Fruit fly (Drosophila melanogaster): ENCODE results near the gene CG12662.

The CG12662 gene

dm6 chrX:9013339-9013939, 29.2 kb upstream of the CG12662 start:
- no peak for TF ChIP-seq dl (GFP tag; optimal IDR thresholded peaks at IDR 0.05; ENCODE audit: insufficient read depth in 1 of 2, partially characterized antibody in 2 of 2)
- TF ChIP-seq Dfd (GFP tag; optimal IDR thresholded peaks at IDR 0.05) = peak; percentile 55

dm6 chrX:9012722-9013121, 28.5 kb upstream of the CG12662 start:
- TF ChIP-seq HLH106 (tag; optimal IDR thresholded peaks at IDR 0.05) (no peak), Vsx2 (GFP tag; optimal IDR thresholded peaks at IDR 0.05; ENCODE audit: partially characterized antibody) (no peak), br (GFP tag; optimal IDR thresholded peaks at IDR 0.05) (no peak)

DNA sequence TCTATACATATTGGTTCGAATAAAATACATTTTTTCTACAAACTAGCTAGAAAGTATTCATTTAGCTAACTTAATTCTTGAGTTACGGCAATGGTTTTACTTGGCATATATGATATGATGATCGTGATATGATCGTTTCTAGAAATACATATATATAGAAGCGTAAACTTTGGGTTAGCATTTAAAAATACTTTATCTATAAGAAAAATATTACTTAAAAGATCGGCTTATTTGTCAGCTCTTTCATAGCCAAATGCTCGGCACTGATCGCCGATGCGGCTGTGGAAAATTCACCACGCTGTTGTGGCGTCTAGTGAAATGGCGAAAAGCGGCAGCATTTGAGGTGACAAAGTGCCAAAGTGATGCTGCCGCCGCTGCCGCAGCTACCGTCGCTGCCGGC, 23.0 kb upstream of the CG12662 start:
- TF ChIP-seq Myc (optimal IDR thresholded peaks at IDR 0.05) = peak; percentile 15
- no peak for TF ChIP-seq jim (GFP tag; optimal IDR thresholded peaks at IDR 0.05)

dm6 chrX:9004333-9004732, 20.1 kb upstream of the CG12662 start:
- TF ChIP-seq rgr (GFP tag; optimal IDR thresholded peaks at IDR 0.05) (peak; percentile 9), woc (GFP tag; optimal IDR thresholded peaks at IDR 0.05) (no peak), Hnf4 (GFP tag; optimal IDR thresholded peaks at IDR 0.05) (no peak), Jra (GFP tag; optimal IDR thresholded peaks at IDR 0.05) (no peak), N (GFP tag; optimal IDR thresholded peaks at IDR 0.05) (no peak), Abd-B (GFP tag; optimal IDR thresholded peaks at IDR 0.05) (no peak), fru (GFP tag; optimal IDR thresholded peaks at IDR 0.05) (peak; percentile 4), lola (GFP tag; optimal IDR thresholded peaks at IDR 0.05) (no peak), h (GFP tag; optimal IDR thresholded peaks at IDR 0.05) (peak; percentile 22), tai (GFP tag; optimal IDR thresholded peaks at IDR 0.05) (no peak), pan (optimal IDR thresholded peaks at IDR 0.05) (no peak), foxo (GFP tag; optimal IDR thresholded peaks at IDR 0.05) (peak in 1 of 2 experiments; percentile 34), Dfd (GFP tag; optimal IDR thresholded peaks at IDR 0.05) (no peak), Sp1 (GFP tag; optimal IDR thresholded peaks at IDR 0.05) (peak; percentile 57), sage (GFP tag; optimal IDR thresholded peaks at IDR 0.05) (no peak), brk (GFP tag; optimal IDR thresholded peaks at IDR 0.05) (no peak), br (GFP tag; optimal IDR thresholded peaks at IDR 0.05) (no peak), ey (GFP tag; optimal IDR thresholded peaks at IDR 0.05) (no peak), dmrt93B (GFP tag; optimal IDR thresholded peaks at IDR 0.05) (peak; percentile 21), CG32264 (GFP tag; optimal IDR thresholded peaks at IDR 0.05) (no peak), usp (GFP tag; optimal IDR thresholded peaks at IDR 0.05) (no peak), sv (GFP tag; optimal IDR thresholded peaks at IDR 0.05) (no peak), Hr78 (GFP tag; optimal IDR thresholded peaks at IDR 0.05) (no peak), Rel (GFP tag; optimal IDR thresholded peaks at IDR 0.05) (no peak), Rel (tag; optimal IDR thresholded peaks at IDR 0.05) (no peak), Vsx2 (GFP tag; optimal IDR thresholded peaks at IDR 0.05; ENCODE audit: partially characterized antibody) (no peak), HLH106 (tag; optimal IDR thresholded peaks at IDR 0.05) (peak; percentile 52), jim (GFP tag; optimal IDR thresholded peaks at IDR 0.05) (no peak), Dif (GFP tag; optimal IDR thresholded peaks at IDR 0.05; ENCODE audit: partially characterized antibody) (no peak), psq (GFP tag; optimal IDR thresholded peaks at IDR 0.05) (peak; percentile 20), Mio (GFP tag; optimal IDR thresholded peaks at IDR 0.05) (no peak), CrebA (GFP tag; optimal IDR thresholded peaks at IDR 0.05; ENCODE audit: borderline replicate concordance) (no peak)

- TF ChIP-seq Dif (GFP tag; optimal IDR thresholded peaks at IDR 0.05; ENCODE audit: partially characterized antibody) = no peak
- peak; percentile 28 for TF ChIP-seq Mio (GFP tag; optimal IDR thresholded peaks at IDR 0.05)
- no peak for TF ChIP-seq Myc (optimal IDR thresholded peaks at IDR 0.05)
- peak; percentile 63 for TF ChIP-seq Rel (GFP tag; optimal IDR thresholded peaks at IDR 0.05)
- peak; percentile 67 for TF ChIP-seq Rel (tag; optimal IDR thresholded peaks at IDR 0.05)
- TF ChIP-seq pan (optimal IDR thresholded peaks at IDR 0.05) = no peak
- TF ChIP-seq Abd-B (GFP tag; optimal IDR thresholded peaks at IDR 0.05) = no peak
- TF ChIP-seq N (GFP tag; optimal IDR thresholded peaks at IDR 0.05) = no peak
- TF ChIP-seq CG32264 (GFP tag; optimal IDR thresholded peaks at IDR 0.05) = peak; percentile 84
- no peak for TF ChIP-seq Vsx2 (GFP tag; optimal IDR thresholded peaks at IDR 0.05; ENCODE audit: partially characterized antibody)
- peak; percentile 49 for TF ChIP-seq GATAd (GFP tag; optimal IDR thresholded peaks at IDR 0.05)
- TF ChIP-seq Hnf4 (GFP tag; optimal IDR thresholded peaks at IDR 0.05) = peak; percentile 89
- TF ChIP-seq usp (GFP tag; optimal IDR thresholded peaks at IDR 0.05) = no peak
- no peak for TF ChIP-seq Dfd (GFP tag; optimal IDR thresholded peaks at IDR 0.05)
- peak; percentile 95 for TF ChIP-seq Sp1 (GFP tag; optimal IDR thresholded peaks at IDR 0.05)
- peak; percentile 43 for TF ChIP-seq dsf (GFP tag; optimal IDR thresholded peaks at IDR 0.05; ENCODE audit: borderline replicate concordance)
- peak; percentile 90 for TF ChIP-seq HLH106 (tag; optimal IDR thresholded peaks at IDR 0.05)
- peak; percentile 54 to 96 for TF ChIP-seq foxo (GFP tag; optimal IDR thresholded peaks at IDR 0.05)
- TF ChIP-seq jim (GFP tag; optimal IDR thresholded peaks at IDR 0.05) = no peak
- TF ChIP-seq dl (GFP tag; optimal IDR thresholded peaks at IDR 0.05; ENCODE audit: insufficient read depth in 1 of 2, partially characterized antibody in 2 of 2) = no peak
- TF ChIP-seq tai (GFP tag; optimal IDR thresholded peaks at IDR 0.05) = peak; percentile 94
- TF ChIP-seq psq (GFP tag; optimal IDR thresholded peaks at IDR 0.05) = peak; percentile 77
- TF ChIP-seq sage (GFP tag; optimal IDR thresholded peaks at IDR 0.05) = peak; percentile 60
- TF ChIP-seq Hr78 (GFP tag; optimal IDR thresholded peaks at IDR 0.05) = no peak
- peak; percentile 88 for TF ChIP-seq woc (GFP tag; optimal IDR thresholded peaks at IDR 0.05)
- peak; percentile 71 for TF ChIP-seq CrebA (GFP tag; optimal IDR thresholded peaks at IDR 0.05; ENCODE audit: borderline replicate concordance)
- TF ChIP-seq ey (GFP tag; optimal IDR thresholded peaks at IDR 0.05) = peak; percentile 93
- no peak for TF ChIP-seq lola (GFP tag; optimal IDR thresholded peaks at IDR 0.05)
- TF ChIP-seq br (GFP tag; optimal IDR thresholded peaks at IDR 0.05) = peak; percentile 88
- peak; percentile 78 for TF ChIP-seq brk (GFP tag; optimal IDR thresholded peaks at IDR 0.05)
- TF ChIP-seq fru (GFP tag; optimal IDR thresholded peaks at IDR 0.05) = peak; percentile 95
- peak; percentile 76 for TF ChIP-seq Hr83 (GFP tag; optimal IDR thresholded peaks at IDR 0.05; ENCODE audit: poor library complexity, severe bottlenecking)
- TF ChIP-seq Jra (GFP tag; optimal IDR thresholded peaks at IDR 0.05) = peak; percentile 82
Measured at dm6 chrX:8974203-8974602, 10.0 kb downstream of the CG12662 start, which contains the start of gene CG10962. Gene CG10962, minus strand, starts transcription at chrX:8974255.

Data from whole organism, wandering third instar larva.